Worm (Caenorhabditis elegans) whole organism, L4 larva: ENCODE data around the gene unc-5.

ENCODE experiments used
- D1046.2 ChIP-seq: fragments of 200-800 bp; sonication (Bioruptor generic); IDR thresholded peaks from 2 replicates; pipeline ENCODE4 v1.3.6; 2022; ENCODE audit warnings: missing genetic modification characterization, missing compliant biosample characterization
- F26F4.8 ChIP-seq: fragments of 200-800 bp; sonication (Bioruptor generic); conservative IDR thresholded peaks from 2 replicates; pipeline ENCODE4 v1.3.6; 2022; ENCODE audit warnings: missing genetic modification characterization, missing compliant biosample characterization
- F44E2.7 ChIP-seq: fragments of 200-800 bp; sonication (Bioruptor generic); IDR thresholded peaks from 2 replicates; pipeline ENCODE4 v2.1.2; 2022; ENCODE audit warnings: missing genetic modification characterization, missing compliant biosample characterization
- T26A8.4 ChIP-seq: fragments of 200-800 bp; sonication (Bioruptor generic); IDR thresholded peaks from 2 replicates; pipeline ENCODE4 v1.3.6; 2022; ENCODE audit warnings: missing genetic modification characterization, missing compliant biosample characterization
- Y48G9A.11 ChIP-seq: fragments of 200-800 bp; sonication (Bioruptor generic); IDR thresholded peaks from 2 replicates; pipeline ENCODE4 v1.3.6; 2022; ENCODE audit warnings: missing genetic modification reagents, missing genetic modification characterization, missing compliant biosample characterization
- Y75B8A.6 ChIP-seq: fragments of 200-800 bp; sonication (Bioruptor generic); IDR thresholded peaks from 2 replicates; pipeline ENCODE4 v1.3.6; 2022; ENCODE audit warnings: missing genetic modification reagents, missing genetic modification characterization, missing compliant biosample characterization
- aha-1 ChIP-seq: fragments of 150-350 bp; peaks from one replicate; lab custom pipeline; 2014; ENCODE audit warnings: missing biosample characterization, missing genetic modification characterization
- ama-1 ChIP-seq: fragments of 150-350 bp; optimal IDR thresholded peaks from 2 replicates; lab custom pipeline; 2014; ENCODE audit warnings: inconsistent platforms, mixed read lengths
- ces-1 ChIP-seq: fragments of 150-350 bp; sonication (generic microtip); optimal IDR thresholded peaks from 4 replicates; lab custom pipeline; 2014; ENCODE audit warnings: missing biosample characterization, missing genetic modification reagents, missing genetic modification characterization
- daf-16 ChIP-seq, 3 experiments: sonication (generic microtip); optimal IDR thresholded peaks; 2 replicates each; lab custom pipeline; 2016 to 2017; ENCODE audit warnings: missing genetic modification characterization in 3 of 3, missing genetic modification reagents in 3 of 3, mild to moderate bottlenecking in 2 of 3, missing compliant biosample characterization in 2 of 3, missing biosample characterization in 1 of 3, moderate library complexity in 1 of 3
- daf-8 ChIP-seq: fragments of 200-800 bp; sonication (Bioruptor generic); IDR thresholded peaks from 2 replicates; pipeline ENCODE4 v1.3.6; 2022; ENCODE audit warnings: missing genetic modification characterization, missing compliant biosample characterization
- fos-1 ChIP-seq: fragments of 150-350 bp; optimal IDR thresholded peaks from 2 replicates; lab custom pipeline; 2014; ENCODE audit warnings: missing biosample characterization, missing genetic modification characterization
- lim-7 ChIP-seq: fragments of 200-800 bp; sonication (Bioruptor generic); IDR thresholded peaks from 2 replicates; pipeline ENCODE4 v1.3.6; 2022; ENCODE audit warnings: missing genetic modification characterization, missing compliant biosample characterization
- lin-13 ChIP-seq: fragments of 150-350 bp; optimal IDR thresholded peaks from 2 replicates; lab custom pipeline; 2014; ENCODE audit warnings: missing biosample characterization, missing genetic modification reagents, missing genetic modification characterization
- lsy-2 ChIP-seq, 2 experiments: fragments of 150-350 bp in 1 of 2; sonication (generic microtip) in 1 of 2; optimal IDR thresholded peaks; 2 replicates each; lab custom pipeline; 2014 to 2017; ENCODE audit warnings: missing biosample characterization in 2 of 2, missing genetic modification characterization in 2 of 2
- madf-9 ChIP-seq: fragments of 200-800 bp; sonication (Bioruptor generic); conservative IDR thresholded peaks from 2 replicates; pipeline ENCODE4 v1.3.6; 2022; ENCODE audit warnings: missing genetic modification reagents, missing genetic modification characterization, missing compliant biosample characterization
- mdl-1 ChIP-seq, 2 experiments: fragments of 150-350 bp in 1 of 2; sonication (generic microtip) in 1 of 2; optimal IDR thresholded peaks; 2 replicates each; lab custom pipeline; 2014 to 2017; ENCODE audit warnings: missing biosample characterization in 2 of 2, missing genetic modification characterization in 2 of 2
- mdt-29 ChIP-seq: fragments of 200-800 bp; sonication (Bioruptor generic); IDR thresholded peaks from 2 replicates; pipeline ENCODE4 v1.3.6; 2022; ENCODE audit warnings: missing genetic modification reagents, missing genetic modification characterization, missing compliant biosample characterization
- mep-1 ChIP-seq: fragments of 150-350 bp; sonication (generic microtip); optimal IDR thresholded peaks from 3 replicates; lab custom pipeline; 2014; ENCODE audit warnings: missing biosample characterization, missing genetic modification characterization
- mxl-2 ChIP-seq: fragments of 200-800 bp; sonication (Bioruptor generic); conservative IDR thresholded peaks from 2 replicates; pipeline ENCODE4 v1.3.6; 2022; ENCODE audit warnings: missing genetic modification reagents, missing genetic modification characterization, missing compliant biosample characterization
- nhr-10 ChIP-seq: fragments of 150-350 bp; optimal IDR thresholded peaks from 2 replicates; lab custom pipeline; 2014; ENCODE audit warnings: missing biosample characterization, missing genetic modification characterization
- nhr-237 ChIP-seq: sonication (generic microtip); optimal IDR thresholded peaks from 2 replicates; lab custom pipeline; 2017; ENCODE audit warnings: missing biosample characterization, missing genetic modification characterization
- nhr-41 ChIP-seq: fragments of 200-800 bp; sonication (Bioruptor generic); IDR thresholded peaks from 2 replicates; pipeline ENCODE4 v1.3.6; 2022; ENCODE audit warnings: missing genetic modification reagents, missing genetic modification characterization, missing compliant biosample characterization
- nhr-42 ChIP-seq: fragments of 200-800 bp; sonication (Bioruptor generic); IDR thresholded peaks from 2 replicates; pipeline ENCODE4 v1.3.6; 2022; ENCODE audit warnings: missing genetic modification characterization, missing compliant biosample characterization
- nhr-77 ChIP-seq: fragments of 150-350 bp; optimal IDR thresholded peaks from 2 replicates; lab custom pipeline; 2014; ENCODE audit warnings: missing biosample characterization, missing genetic modification characterization
- pqm-1 ChIP-seq: sonication (generic microtip); optimal IDR thresholded peaks from 2 replicates; lab custom pipeline; 2017; ENCODE audit warnings: missing biosample characterization, missing genetic modification characterization
- rbr-2 ChIP-seq: sonication (generic microtip); optimal IDR thresholded peaks from 2 replicates; lab custom pipeline; 2016; ENCODE audit warnings: missing genotype, missing genetic modification characterization, missing compliant biosample characterization
- saeg-2 ChIP-seq: fragments of 200-800 bp; sonication (Bioruptor generic); IDR thresholded peaks from 2 replicates; pipeline ENCODE4 v1.3.6; 2022; ENCODE audit warnings: missing genetic modification reagents, missing genetic modification characterization, missing compliant biosample characterization
- sdz-12 ChIP-seq: fragments of 200-800 bp; sonication (Bioruptor generic); optimal IDR thresholded peaks from 2 replicates; lab custom pipeline; 2018; ENCODE audit warnings: mild to moderate bottlenecking, missing genetic modification characterization, missing compliant biosample characterization
- spr-1 ChIP-seq: sonication (generic microtip); optimal IDR thresholded peaks from 2 replicates; lab custom pipeline; 2016; ENCODE audit warnings: mild to moderate bottlenecking, missing genetic modification characterization, missing compliant biosample characterization
- tag-97 ChIP-seq: fragments of 200-800 bp; sonication (Bioruptor generic); IDR thresholded peaks from 2 replicates; pipeline ENCODE4 v1.3.6; 2022; ENCODE audit warnings: missing genetic modification characterization, missing compliant biosample characterization
- unc-62 ChIP-seq, 3 experiments: fragments of 150-350 bp in 1 of 3; sonication (generic microtip); optimal IDR thresholded peaks in 2 of 3; peaks in 1 of 3; 1 replicate in 1 of 3; 2 replicates in 2 of 3; lab custom pipeline; 2014 to 2017; ENCODE audit warnings: missing biosample characterization in 3 of 3, missing genetic modification characterization in 3 of 3, missing genetic modification reagents in 3 of 3, missing genotype in 1 of 3
- zip-11 ChIP-seq: fragments of 200-800 bp; sonication (Bioruptor generic); IDR thresholded peaks from 2 replicates; pipeline ENCODE4 v1.3.6; 2022; ENCODE audit warnings: missing genetic modification characterization, missing compliant biosample characterization
- ztf-11 ChIP-seq: fragments of 150-350 bp; optimal IDR thresholded peaks from 2 replicates; lab custom pipeline; 2014; ENCODE audit warnings: missing biosample characterization, missing genetic modification characterization

The unc-5 gene

DNA sequence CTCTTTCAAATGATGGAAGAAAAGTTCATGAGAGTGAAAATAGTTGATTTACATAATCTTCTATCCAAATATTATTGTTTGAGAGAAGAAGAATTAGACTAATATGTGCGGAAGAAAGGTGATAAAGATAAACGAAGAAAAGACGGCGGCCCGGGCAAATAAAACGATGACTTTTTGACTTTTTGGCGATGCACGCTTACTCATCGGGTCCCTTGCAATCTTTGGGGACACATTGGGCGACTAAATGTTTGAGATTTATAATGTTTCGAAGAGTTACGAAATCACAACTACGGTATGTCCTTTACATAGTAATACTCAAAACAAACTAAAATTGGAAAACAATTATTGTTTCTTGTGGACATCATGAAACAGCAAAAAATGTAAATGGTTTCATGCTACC is 13.3 kb downstream of the unc-5 start:
- TF ChIP-seq unc-62 (GFP tag; optimal IDR thresholded peaks at IDR 0.05 in 1 of 2; lab: Kevin White, UChicago), result peak in 1 of 2 experiments; percentile 94
- no peak for TF ChIP-seq unc-62 (tag; optimal IDR thresholded peaks at IDR 0.05; lab: Kevin White, UChicago)
- no peak for TF ChIP-seq spr-1
- TF ChIP-seq lin-13, result no peak
- TF ChIP-seq lim-7, result no peak
- no peak for TF ChIP-seq pqm-1
- no peak for TF ChIP-seq aha-1 (tag; lab: Kevin White, UChicago)
- no peak for TF ChIP-seq F44E2.7 (GFP tag; lab: Robert Waterston, UW)
- no peak for TF ChIP-seq sdz-12 (GFP tag; lab: Kevin White, UChicago)

DNA sequence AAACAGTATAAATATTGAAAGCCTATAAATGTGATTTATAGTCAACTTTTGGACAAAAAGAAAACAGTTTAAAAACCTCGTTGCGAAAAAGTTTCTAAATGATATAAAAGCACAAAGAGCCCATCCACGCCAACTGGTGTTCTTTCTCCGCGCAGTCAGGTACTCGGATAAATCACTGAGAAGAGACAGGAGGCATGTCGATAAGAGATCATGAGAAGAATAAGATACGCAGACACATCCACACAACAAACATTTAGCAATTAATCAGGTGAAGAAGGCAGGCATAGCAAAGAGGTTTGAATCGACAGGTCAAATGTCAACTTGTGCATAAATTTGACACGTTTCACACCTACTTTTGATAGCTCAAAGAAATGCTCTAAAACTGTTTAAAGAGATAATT is 20.4 kb downstream of the unc-5 start:
- TF ChIP-seq T26A8.4, result no peak
- TF ChIP-seq mxl-2 (GFP tag; lab: Robert Waterston, UW), result no peak
- no peak for TF ChIP-seq nhr-41 (GFP tag; lab: Robert Waterston, UW)
- TF ChIP-seq daf-16 (GFP tag; optimal IDR thresholded peaks at IDR 0.05; lab: Kevin White, UChicago), result no peak
- TF ChIP-seq daf-16 (tag; optimal IDR thresholded peaks at IDR 0.05; lab: Kevin White, UChicago), result no peak
- no peak for TF ChIP-seq lsy-2 (tag; optimal IDR thresholded peaks at IDR 0.05; lab: Kevin White, UChicago)
- no peak for TF ChIP-seq nhr-77 (tag; lab: Kevin White, UChicago)
- no peak for TF ChIP-seq nhr-10 (tag; lab: Kevin White, UChicago)
- no peak for TF ChIP-seq ama-1
- TF ChIP-seq nhr-237 (tag; lab: Kevin White, UChicago), result no peak
- TF ChIP-seq rbr-2 (tag; lab: Kevin White, UChicago), result no peak
- no peak for TF ChIP-seq ces-1 (GFP tag; lab: Kevin White, UChicago)
- TF ChIP-seq lin-13, result no peak
- no peak for TF ChIP-seq zip-11 (GFP tag; lab: Robert Waterston, UW)
- no peak for TF ChIP-seq saeg-2
- no peak for TF ChIP-seq Y48G9A.11 (GFP tag; lab: Robert Waterston, UW)
- TF ChIP-seq sdz-12 (GFP tag; lab: Kevin White, UChicago), result no peak
- no peak for TF ChIP-seq ztf-11 (tag; lab: Kevin White, UChicago)

DNA sequence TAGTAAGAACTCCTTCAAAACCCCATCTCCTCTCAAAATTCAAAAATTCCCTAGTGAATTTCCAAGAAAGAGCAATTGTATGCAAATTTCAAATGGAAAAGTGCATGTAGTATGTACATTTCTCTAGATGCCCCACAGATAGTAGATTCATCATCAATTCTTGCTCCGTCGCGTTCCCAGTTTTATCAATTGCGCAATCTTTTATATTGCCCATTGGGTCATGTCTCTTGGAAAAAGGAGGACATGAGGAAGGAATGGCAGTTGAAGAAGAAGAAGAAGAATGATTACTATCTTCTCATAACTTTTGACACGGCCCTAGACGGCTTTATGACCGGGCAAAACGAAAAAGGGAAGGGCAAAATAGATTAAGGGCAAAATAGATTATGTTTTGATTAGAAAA is 21.5 kb downstream of the unc-5 start:
- TF ChIP-seq madf-9 (GFP tag; lab: Robert Waterston, UW) (no peak), zip-11 (GFP tag; lab: Robert Waterston, UW) (no peak), aha-1 (tag; lab: Kevin White, UChicago) (no peak), F26F4.8 (GFP tag; lab: Robert Waterston, UW) (no peak), D1046.2 (GFP tag; lab: Robert Waterston, UW) (no peak), mep-1 (tag; lab: Kevin White, UChicago) (no peak)
- TF ChIP-seq, all 104 proteins: peak for 0

DNA sequence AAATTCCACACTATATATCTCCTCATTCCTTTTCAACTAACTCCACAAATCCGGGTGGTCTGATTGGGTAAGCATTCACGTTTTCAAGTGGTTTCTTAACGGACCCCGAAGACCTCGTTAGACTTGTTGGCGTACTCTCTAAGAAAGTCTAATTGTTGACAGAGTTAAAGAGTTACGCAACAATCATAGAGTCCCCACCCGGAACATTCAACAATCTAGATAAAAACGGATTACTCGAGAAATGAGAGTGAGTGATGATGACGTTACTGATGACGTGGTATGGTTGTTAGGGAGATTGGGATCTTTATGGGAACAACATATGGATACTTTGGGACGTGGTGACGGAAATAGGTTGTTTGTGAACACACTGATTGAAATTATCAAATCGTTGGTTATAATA is 25.5 kb downstream of the unc-5 start:
- TF ChIP-seq fos-1, result no peak
- TF ChIP-seq mdl-1 (tag; optimal IDR thresholded peaks at IDR 0.05; lab: Kevin White, UChicago), result no peak
- TF ChIP-seq unc-62 (GFP tag; optimal IDR thresholded peaks at IDR 0.05 in 1 of 2; lab: Kevin White, UChicago), result peak in 1 of 2 experiments; percentile 98
- no peak for TF ChIP-seq unc-62 (tag; optimal IDR thresholded peaks at IDR 0.05; lab: Kevin White, UChicago)
- TF ChIP-seq ama-1, result no peak

DNA sequence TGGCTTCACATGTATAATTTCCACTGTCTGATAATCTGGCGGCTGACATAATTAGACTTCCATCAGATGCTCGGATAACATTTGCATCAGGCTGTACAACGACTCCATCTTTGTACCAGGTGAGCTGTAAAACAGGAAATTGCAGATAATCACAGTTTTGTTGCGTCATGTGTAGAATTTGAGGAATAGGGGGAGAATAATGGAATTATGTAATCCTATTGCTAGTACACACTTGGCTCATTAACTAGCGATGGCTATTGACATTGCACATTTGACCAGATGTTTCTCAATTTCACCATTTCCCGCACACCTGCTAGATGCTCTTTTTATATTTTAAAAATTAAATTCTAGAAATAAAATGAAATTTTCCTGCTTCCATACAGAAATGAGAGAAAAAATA is 26.7 kb downstream of the unc-5 start:
- TF ChIP-seq Y75B8A.6 (no peak), tag-97 (GFP tag; lab: Robert Waterston, UW) (no peak), mdt-29 (GFP tag; lab: Robert Waterston, UW) (no peak), lsy-2 (tag; optimal IDR thresholded peaks at IDR 0.05; lab: Kevin White, UChicago) (no peak), nhr-42 (GFP tag; lab: Robert Waterston, UW) (no peak), daf-8 (no peak)
